Fruit fly (Drosophila melanogaster): ENCODE data around the gene unc80.

The unc80 gene

dm6 chr3R:27621861-27622260, 40.4 kb upstream of the unc80 start (continued):
- TF ChIP-seq gro (GFP tag; optimal IDR thresholded peaks at IDR 0.05) (no peak), CG10366 (GFP tag; IDR thresholded peaks at IDR 0.05) (no peak), CG7372 (GFP tag; IDR thresholded peaks at IDR 0.05) (0 out of 2 replicates have a peak, but pooled peaks have one; percentile 22), Oli (tag; optimal IDR thresholded peaks at IDR 0.05) (peak; percentile 5), gem (tag; optimal IDR thresholded peaks at IDR 0.05) (no peak), vvl (GFP tag; IDR thresholded peaks at IDR 0.05) (peak; percentile 35; the same call in 1 of the 2 replicates), tup (GFP tag; optimal IDR thresholded peaks at IDR 0.05) (no peak), chm (GFP tag; IDR thresholded peaks at IDR 0.05) (no peak), Trl (optimal IDR thresholded peaks at IDR 0.05) (no peak), Trl (GFP tag; optimal IDR thresholded peaks at IDR 0.05) (no peak), Hsf (GFP tag; optimal IDR thresholded peaks at IDR 0.05) (no peak), CG15269 (tag; optimal IDR thresholded peaks at IDR 0.05) (peak; percentile 43), unpg (GFP tag; optimal IDR thresholded peaks at IDR 0.05) (no peak), trem (tag; optimal IDR thresholded peaks at IDR 0.05) (no peak), row (GFP tag; IDR thresholded peaks at IDR 0.05) (peak; percentile 51), bsh (GFP tag; optimal IDR thresholded peaks at IDR 0.05) (peak in 1 of 2 experiments; percentile 24), insv (GFP tag; optimal IDR thresholded peaks at IDR 0.05) (no peak), HLH3B (GFP tag; IDR thresholded peaks at IDR 0.05) (0 out of 2 replicates have a peak, but pooled peaks have one; percentile 8), mirr (GFP tag; optimal IDR thresholded peaks at IDR 0.05) (no peak), CG14050 (GFP tag; IDR thresholded peaks at IDR 0.05) (no peak), Hr3 (GFP tag; optimal IDR thresholded peaks at IDR 0.05) (no peak), pan (optimal IDR thresholded peaks at IDR 0.05) (no peak), pan (GFP tag; optimal IDR thresholded peaks at IDR 0.05 in 1 of 2, IDR thresholded peaks at IDR 0.05 in 1 of 2) (no peak), Lim3 (GFP tag; IDR thresholded peaks at IDR 0.05) (no peak), CG31441 (GFP tag; IDR thresholded peaks at IDR 0.05) (peak; percentile 31; the same call in 1 of the 2 replicates), Ptx1 (GFP tag; IDR thresholded peaks at IDR 0.05) (0 out of 2 replicates have a peak, but pooled peaks have one; percentile 19), CG33557 (GFP tag; optimal IDR thresholded peaks at IDR 0.05) (no peak), Blimp-1 (GFP tag; optimal IDR thresholded peaks at IDR 0.05) (peak; percentile 36), en (GFP tag; optimal IDR thresholded peaks at IDR 0.05) (no peak), CG17912 (GFP tag; optimal IDR thresholded peaks at IDR 0.05) (no peak), CG18599 (GFP tag; optimal IDR thresholded peaks at IDR 0.05) (peak; percentile 58), CG7556 (GFP tag; optimal IDR thresholded peaks at IDR 0.05) (peak; percentile 23), ems (GFP tag; optimal IDR thresholded peaks at IDR 0.05) (no peak), so (GFP tag; IDR thresholded peaks at IDR 0.05) (no peak), CG9609 (GFP tag; optimal IDR thresholded peaks at IDR 0.05) (no peak), Dfd (GFP tag; optimal IDR thresholded peaks at IDR 0.05) (no peak), ERR (GFP tag; optimal IDR thresholded peaks at IDR 0.05) (no peak), eve (GFP tag; optimal IDR thresholded peaks at IDR 0.05) (no peak), ind (GFP tag; optimal IDR thresholded peaks at IDR 0.05) (peak; percentile 4), sqz (GFP tag; optimal IDR thresholded peaks at IDR 0.05) (no peak), ham (GFP tag; IDR thresholded peaks at IDR 0.05) (no peak), Hmr (GFP tag; optimal IDR thresholded peaks at IDR 0.05) (peak; percentile 46), Ravus (GFP tag; IDR thresholded peaks at IDR 0.05) (no peak), ttk (GFP tag; IDR thresholded peaks at IDR 0.05) (0 out of 2 replicates have a peak, but pooled peaks have one; percentile 29), CG12236 (GFP tag; optimal IDR thresholded peaks at IDR 0.05) (no peak), Meics (GFP tag; optimal IDR thresholded peaks at IDR 0.05) (peak; percentile 15), E2f1 (GFP tag; IDR thresholded peaks at IDR 0.05) (0 out of 2 replicates have a peak, but pooled peaks have one; percentile 23), dysf (GFP tag; IDR thresholded peaks at IDR 0.05) (peak; percentile 57), zfh2 (GFP tag; optimal IDR thresholded peaks at IDR 0.05) (no peak), CG11085 (GFP tag; IDR thresholded peaks at IDR 0.05) (no peak), Chrac-16 (GFP tag; optimal IDR thresholded peaks at IDR 0.05) (no peak), phol (tag; optimal IDR thresholded peaks at IDR 0.05) (peak; percentile 11), B-H1 (GFP tag; IDR thresholded peaks at IDR 0.05) (peak; percentile 27; the same call in 2 of the 3 replicates)

Data from whole organism, embryonic.